Fruit fly (Drosophila melanogaster) whole organism: ENCODE results near the gene Ykt6.

Experiments
- CG8478 ChIP-seq: fragments of >200 bp; optimal IDR thresholded peaks from 2 replicates; lab custom pipeline; 2018; ENCODE audit warnings: inconsistent platforms
- Dll ChIP-seq: fragments of >200 bp; optimal IDR thresholded peaks from 2 replicates; lab custom pipeline; 2017
- EcR ChIP-seq, 2 experiments: fragments of >200 bp; optimal IDR thresholded peaks; 2 replicates each; lab custom pipeline; 2017; ENCODE audit warnings: missing biosample characterization in 2 of 2, missing genetic modification characterization in 2 of 2, missing genetic modification reagents in 2 of 2
- pan ChIP-seq: fragments of >200 bp; optimal IDR thresholded peaks from 2 replicates; lab custom pipeline; 2017
- psq ChIP-seq: fragments of >200 bp; optimal IDR thresholded peaks from 2 replicates; lab custom pipeline; 2017
- usp ChIP-seq: fragments of >200 bp; optimal IDR thresholded peaks from 2 replicates; lab custom pipeline; 2017; ENCODE audit warnings: missing biosample characterization, missing genetic modification characterization, mixed read lengths

Ykt6 gene

DNA sequence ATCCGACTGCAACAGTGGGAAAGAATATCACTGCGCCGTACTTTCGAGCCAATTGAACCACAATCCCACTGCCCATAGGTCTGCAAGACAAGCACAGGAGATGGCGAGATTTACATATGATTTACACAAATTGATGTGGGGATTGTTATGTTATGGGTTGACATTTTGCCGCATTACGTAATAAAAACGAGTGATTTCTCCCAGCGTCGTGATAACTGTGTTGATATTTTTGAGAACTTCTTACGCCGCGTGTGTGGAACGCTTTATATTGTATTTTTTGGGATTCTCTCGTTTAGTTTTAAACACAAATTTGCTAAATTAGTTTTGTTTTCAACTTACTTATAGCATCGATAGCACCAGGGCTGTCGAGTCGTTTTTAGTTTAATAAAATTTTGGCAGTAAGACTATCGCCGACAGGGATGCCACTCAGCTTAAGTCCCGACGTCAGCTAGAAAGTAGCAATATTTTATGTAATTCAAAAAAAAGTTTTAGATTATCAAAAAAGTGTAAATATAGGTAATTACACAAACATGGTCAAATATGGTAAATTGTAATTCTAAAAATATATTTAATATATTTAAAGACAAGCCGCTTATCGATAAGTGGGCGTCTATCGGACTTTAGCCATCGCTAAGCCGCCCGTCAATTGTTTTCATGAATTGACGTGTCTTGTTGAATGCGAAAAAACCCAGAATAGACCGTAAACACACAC, 26.6 kb upstream of the Ykt6 start, which contains the start of the genes CG45089, ND-MNLL and p115:
Gene CG45089, minus strand, starts transcription at position 388 of the 712 bp plus-strand sequence.
Gene ND-MNLL, minus strand, starts transcription at position 388 of the 712 bp plus-strand sequence.
Gene p115, plus strand, starts transcription at position 621 of the 712 bp plus-strand sequence.
- TF ChIP-seq pan, result no peak

DNA sequence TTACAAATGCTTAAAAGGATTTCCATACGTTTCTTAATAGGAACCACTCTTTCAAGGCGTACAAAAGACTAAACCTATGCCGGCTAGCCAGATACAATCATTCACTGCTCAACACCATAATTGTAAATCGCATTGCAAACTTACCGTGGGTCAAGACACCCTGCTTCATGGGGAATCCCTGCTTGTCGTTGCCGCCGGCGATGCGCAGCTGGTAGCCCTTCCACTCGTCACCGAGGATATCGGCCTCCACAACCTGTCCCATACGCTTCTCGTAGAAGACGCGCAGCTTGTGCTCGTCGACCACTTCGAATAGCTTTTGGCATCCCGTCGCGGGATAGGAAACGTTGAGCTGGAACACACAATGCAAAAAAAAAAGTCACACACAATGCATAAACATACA, 19.6 kb upstream of the Ykt6 start:
- TF ChIP-seq CG8478 (lab: Kevin White, UChicago) (no peak), Dll (lab: Kevin White, UChicago) (no peak), pan (no peak), psq (lab: Kevin White, UChicago) (no peak), usp (no peak)

DNA sequence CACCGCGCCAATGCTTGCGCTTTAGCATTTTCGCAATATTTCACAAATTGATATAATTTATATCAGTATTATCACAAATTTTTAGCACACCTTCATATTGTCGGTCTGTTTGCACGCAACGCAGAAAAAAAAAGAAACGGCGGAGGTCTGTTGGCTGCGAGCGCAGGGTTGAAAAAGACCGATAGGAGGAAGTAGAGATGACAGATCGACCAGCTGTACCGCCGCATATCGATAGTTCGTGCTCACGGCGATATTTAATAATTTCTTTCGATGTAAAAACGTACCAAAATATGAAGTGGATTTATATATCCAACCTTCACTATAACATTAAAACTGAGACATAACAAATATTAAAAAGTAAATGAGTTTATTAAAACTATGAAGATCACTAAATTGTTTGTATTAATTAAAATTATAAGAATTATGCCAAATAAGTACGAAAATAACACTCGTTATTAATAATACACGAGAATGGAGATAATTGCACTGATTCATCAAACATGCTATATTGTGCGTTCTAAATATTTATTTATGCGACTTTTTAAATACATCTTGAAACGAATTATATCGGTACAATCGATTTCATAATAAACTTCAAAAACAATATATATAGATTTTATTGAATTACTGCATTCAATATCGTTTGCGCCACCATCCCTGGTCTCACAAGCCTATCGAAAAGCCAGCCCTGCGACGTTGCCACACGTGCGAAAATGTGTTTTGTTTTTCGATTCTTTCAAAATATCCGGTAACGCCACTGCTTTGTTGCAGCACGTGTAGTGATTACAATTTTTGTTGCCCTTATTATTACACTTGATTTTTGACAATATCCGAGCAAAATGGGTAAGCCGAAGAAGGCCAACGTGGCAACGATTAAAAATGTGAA, 18.8 kb upstream of the Ykt6 start, which contains the start of the genes RpS6 and bys:
Gene RpS6, minus strand, starts transcription at position 179 of the 886 bp plus-strand sequence.
Gene bys, plus strand, starts transcription at position 728 of the 886 bp plus-strand sequence.
- TF ChIP-seq EcR (GFP tag; optimal IDR thresholded peaks at IDR 0.05; lab: Kevin White, UChicago), result no peak
- TF ChIP-seq usp, result no peak
- no peak for TF ChIP-seq pan
- TF ChIP-seq CG8478 (lab: Kevin White, UChicago), result no peak
- TF ChIP-seq Dll (lab: Kevin White, UChicago), result no peak
- TF ChIP-seq psq (lab: Kevin White, UChicago), result no peak

DNA sequence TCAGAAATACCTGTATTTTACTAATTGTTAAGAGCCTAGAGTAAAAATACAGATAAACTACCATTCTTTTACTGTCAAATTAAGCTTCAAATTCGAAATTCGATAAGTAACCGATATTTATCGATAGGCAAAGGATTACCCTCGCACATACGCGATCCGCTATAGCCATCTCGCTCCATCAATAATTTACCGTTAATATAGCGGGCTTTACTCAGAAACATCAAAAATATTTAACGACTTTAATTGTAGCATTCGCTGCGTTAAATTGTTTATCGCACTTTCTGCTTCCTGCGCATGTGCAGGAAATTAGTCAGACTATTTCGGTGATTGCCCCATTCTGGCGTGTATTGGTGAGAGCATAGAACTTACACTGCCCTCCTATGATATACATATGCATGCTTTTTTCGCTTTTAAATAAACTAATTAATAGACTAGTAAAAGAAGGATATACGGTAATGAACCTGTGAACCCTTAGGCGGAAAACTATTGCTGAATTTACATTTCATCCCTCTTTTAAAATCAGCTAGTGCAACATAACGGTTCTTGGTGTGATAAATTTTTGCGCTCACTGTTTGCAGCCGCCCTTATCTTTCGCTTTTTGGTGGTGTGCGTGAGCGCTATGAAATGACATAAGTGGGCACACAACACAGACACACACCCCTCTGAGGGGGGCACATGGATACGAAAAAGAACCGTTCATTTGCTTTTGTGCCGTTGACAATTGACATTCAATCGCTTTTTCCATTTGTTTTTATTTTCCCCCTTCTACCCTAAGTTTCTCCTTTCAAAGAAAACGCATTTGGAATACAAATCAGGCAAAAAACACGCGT, 11.8 kb upstream of the Ykt6 start, which contains the start of the genes dpr14 and spidey:
Gene dpr14, minus strand, starts transcription at position 48 of the 830 bp plus-strand sequence.
Gene spidey, plus strand, starts transcription at position 693 of the 830 bp plus-strand sequence.
- TF ChIP-seq Dll (lab: Kevin White, UChicago), result no peak
- TF ChIP-seq pan, result no peak
- no peak for TF ChIP-seq EcR (GFP tag; optimal IDR thresholded peaks at IDR 0.05; lab: Kevin White, UChicago)
- no peak for TF ChIP-seq CG8478 (lab: Kevin White, UChicago)
- TF ChIP-seq usp, result no peak
- TF ChIP-seq psq (lab: Kevin White, UChicago), result no peak

DNA sequence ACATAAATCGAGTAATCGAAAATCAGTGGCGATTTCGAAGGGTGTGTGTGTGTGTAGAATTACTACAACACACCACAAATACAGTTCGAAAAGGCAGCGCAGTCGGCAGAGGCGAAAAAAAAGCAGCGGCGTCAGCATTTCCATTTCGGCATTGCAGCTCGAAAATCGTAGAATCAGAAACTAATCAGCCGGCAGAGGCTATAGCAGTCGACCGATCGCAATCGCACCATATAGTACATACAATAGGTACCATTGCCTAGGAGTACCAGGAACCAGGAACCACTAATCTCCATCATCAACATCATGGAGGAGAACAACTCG, 11.2 kb upstream of the Ykt6 start:
- no peak for TF ChIP-seq EcR (GFP tag; optimal IDR thresholded peaks at IDR 0.05; lab: Kevin White, UChicago)

DNA sequence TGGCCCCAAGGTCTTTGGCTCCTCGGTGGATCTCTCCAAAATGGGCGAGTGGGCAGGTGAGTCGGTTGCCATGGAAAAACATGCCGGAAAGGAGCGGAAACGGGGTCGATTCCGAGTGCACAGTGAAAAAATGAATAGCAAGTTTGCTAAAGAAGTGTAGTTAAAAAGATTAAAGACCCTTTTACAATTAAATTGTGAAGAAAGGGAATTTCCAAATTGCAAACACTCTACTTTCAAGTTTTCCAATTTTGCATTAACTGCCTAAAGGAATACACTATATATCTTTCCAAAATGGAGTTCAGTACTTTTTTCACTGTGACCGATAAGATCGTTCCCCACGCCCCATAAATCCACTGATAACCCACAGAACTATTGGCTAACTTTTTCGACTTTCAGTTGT, 10.7 kb upstream of the Ykt6 start:
- TF ChIP-seq psq (lab: Kevin White, UChicago) (no peak), pan (no peak), Dll (lab: Kevin White, UChicago) (no peak)

DNA sequence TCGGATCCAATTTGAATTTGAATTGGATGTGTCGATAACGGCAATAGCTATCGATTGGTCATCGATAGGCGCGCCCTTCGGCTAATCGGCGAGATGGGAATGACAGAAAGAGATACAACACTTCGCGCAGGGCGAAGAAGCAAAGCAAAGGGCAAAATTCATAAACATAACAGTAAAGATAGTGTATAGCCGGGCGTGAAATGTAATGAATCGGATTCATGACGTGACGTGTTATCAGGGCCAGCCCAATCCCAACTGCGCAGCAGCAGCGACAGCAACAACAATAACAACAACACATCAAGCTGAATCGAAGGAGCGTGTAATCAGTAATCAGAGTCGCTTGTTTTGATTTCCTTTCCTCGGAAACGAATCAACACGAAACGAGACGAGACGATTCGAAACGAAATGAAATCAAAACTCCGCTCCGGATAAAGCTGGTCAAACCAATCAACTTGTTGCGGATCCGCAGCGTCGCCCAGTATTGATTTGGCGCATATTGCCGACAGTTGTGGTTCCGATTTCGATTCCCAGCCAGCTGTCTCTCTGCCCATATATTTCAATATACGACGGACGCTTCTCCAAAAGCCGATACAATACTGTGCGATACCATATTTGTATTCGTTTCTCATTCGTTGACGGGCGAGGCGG, 8.1 kb upstream of the Ykt6 start, which contains the start of gene snz:
Gene snz, plus strand, starts transcription at position 107 of the 648 bp plus-strand sequence.
- TF ChIP-seq pan (no peak), EcR (GFP tag; optimal IDR thresholded peaks at IDR 0.05; lab: Kevin White, UChicago) (no peak), usp (no peak), psq (lab: Kevin White, UChicago) (no peak)

DNA sequence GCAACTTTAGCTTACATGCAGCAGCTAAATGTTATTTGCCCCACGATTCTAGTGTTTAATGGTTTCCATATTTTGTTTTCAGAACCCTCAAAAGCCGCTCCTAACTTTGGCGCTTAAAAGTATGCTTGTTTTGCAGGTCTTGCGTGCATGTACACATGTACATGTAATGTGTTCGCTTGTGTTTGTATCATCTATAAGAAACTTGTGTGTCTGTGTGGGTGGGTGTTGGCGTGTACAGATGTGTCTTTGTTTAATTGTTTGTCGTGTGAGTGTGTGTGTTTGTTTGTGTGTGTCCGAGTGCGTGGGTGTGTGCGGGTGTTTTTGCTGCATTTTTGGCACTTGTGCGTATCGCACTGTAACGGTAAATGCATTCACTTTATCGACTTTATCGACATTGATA, 2.9 kb downstream of the Ykt6 start:
- TF ChIP-seq psq (lab: Kevin White, UChicago) (no peak), EcR (GFP tag; optimal IDR thresholded peaks at IDR 0.05; lab: Kevin White, UChicago) (no peak), usp (no peak), CG8478 (lab: Kevin White, UChicago) (no peak), Dll (lab: Kevin White, UChicago) (no peak), pan (no peak)

DNA sequence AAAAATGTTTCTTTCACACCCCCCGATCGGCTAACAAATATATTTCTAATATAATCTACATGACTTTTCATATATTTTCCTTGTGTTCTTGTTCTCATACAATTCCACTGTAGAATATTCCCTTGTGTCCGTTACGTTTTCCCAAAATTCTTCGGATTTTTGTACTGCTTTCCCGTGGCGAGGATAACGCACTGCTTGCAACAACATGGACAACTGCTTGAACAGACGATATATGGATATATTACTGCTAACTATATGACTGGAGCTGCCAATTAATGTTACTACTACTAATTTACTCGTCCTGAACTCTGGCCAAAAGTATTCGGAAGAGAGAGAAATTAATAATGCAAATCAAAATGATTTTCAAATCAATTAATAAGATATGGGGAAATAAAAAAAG, 4.7 kb downstream of the Ykt6 start:
- no peak for TF ChIP-seq pan
- TF ChIP-seq CG8478 (lab: Kevin White, UChicago), result no peak
- no peak for TF ChIP-seq usp
- TF ChIP-seq Dll (lab: Kevin White, UChicago), result no peak
- no peak for TF ChIP-seq EcR (GFP tag; optimal IDR thresholded peaks at IDR 0.05; lab: Kevin White, UChicago)
- no peak for TF ChIP-seq psq (lab: Kevin White, UChicago)

DNA sequence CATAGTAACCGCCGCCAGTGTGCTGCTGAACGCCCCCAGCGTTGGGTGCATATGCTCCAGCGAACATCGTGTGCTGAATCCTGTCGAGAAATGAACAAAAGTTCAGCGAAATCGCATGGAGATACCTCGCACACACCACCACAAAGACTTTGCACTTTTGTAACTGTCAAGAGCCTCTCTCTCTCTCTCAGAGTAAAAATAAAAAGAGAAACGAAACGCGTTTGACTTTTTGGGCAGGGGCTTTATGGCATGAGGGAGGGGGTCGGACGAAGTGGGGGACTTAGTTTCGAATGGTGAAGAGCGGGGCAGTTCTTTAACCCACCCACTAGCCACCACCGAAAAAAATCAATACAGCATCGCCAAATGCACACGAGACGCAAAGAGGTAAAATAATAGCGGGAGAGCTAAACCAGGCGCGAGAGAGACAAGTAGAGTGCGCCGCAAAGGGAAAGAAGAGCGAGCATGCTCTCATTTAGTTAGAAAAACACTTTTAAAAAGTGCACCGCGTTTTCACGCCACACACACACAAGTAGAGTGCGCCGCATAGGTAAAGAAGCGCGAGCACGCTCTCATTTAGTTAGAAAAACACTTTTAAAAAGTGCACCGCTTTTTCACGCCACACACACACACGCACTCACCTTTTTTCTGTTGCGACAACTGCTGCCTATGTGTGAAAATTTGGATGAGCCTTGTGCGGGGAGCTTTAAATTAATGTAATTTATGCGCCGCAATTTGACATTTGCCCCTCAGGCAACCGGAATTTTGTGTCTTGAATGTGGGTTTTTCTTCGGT, 10.2 kb downstream of the Ykt6 start:
- TF ChIP-seq usp, result no peak
- TF ChIP-seq CG8478 (lab: Kevin White, UChicago), result peak; percentile 0
- peak; percentile 84 for TF ChIP-seq Dll (lab: Kevin White, UChicago)
- TF ChIP-seq pan, result no peak

DNA sequence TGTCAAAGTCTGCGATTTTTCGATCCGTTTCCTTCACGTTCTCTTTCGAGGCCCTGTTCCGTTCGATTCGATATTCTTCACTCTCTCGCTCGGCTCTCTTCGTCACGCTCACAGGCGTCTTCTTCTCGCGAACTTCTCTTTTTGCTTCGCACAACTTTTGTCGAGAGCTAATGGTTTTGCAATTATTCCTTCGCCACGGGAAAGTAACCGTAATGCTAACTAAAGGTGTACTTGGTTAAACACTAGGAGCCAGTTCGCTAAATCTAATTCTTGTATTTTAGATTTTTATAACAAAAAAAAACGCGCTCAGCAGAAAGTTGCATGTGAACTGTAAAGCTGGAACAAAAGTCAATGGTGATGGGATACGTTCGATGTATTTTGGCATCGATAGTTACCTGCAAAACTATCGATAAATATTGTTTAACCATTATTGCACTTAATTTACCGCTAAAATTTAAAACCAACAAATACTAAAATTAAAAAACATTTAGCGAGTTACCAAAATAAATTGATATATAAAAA, 10.9 kb downstream of the Ykt6 start, which contains the start of gene mahe:
Gene mahe, minus strand, starts transcription at position 355 of the 522 bp plus-strand sequence.
- no peak for TF ChIP-seq pan
- no peak for TF ChIP-seq Dll (lab: Kevin White, UChicago)
- no peak for TF ChIP-seq usp
